Worm (Caenorhabditis elegans) whole organism, mixed stage, embryonic: ENCODE measurements around the gene pfd-1.

Experiments used
- blmp-1 ChIP-seq: fragments of 150-350 bp; optimal IDR thresholded peaks from 2 replicates; lab custom pipeline; 2014; ENCODE audit warnings: missing biosample characterization, missing genetic modification characterization
- ceh-83 ChIP-seq: fragments of 200-800 bp; sonication (Bioruptor generic); optimal IDR thresholded peaks from 2 replicates; lab custom pipeline; 2018; ENCODE audit warnings: mild to moderate bottlenecking, missing genetic modification characterization, missing compliant biosample characterization
- ces-1 ChIP-seq: fragments of 150-350 bp; optimal IDR thresholded peaks from 2 replicates; lab custom pipeline; 2014; ENCODE audit warnings: missing biosample characterization, missing genetic modification reagents, missing genetic modification characterization
- cnd-1 ChIP-seq: fragments of 200-800 bp; sonication (Bioruptor generic); optimal IDR thresholded peaks from 2 replicates; lab custom pipeline; 2018; ENCODE audit warnings: mild to moderate bottlenecking, missing genetic modification characterization, missing compliant biosample characterization
- drap-1 ChIP-seq: fragments of 200-800 bp; sonication (Bioruptor generic); optimal IDR thresholded peaks from 3 replicates; lab custom pipeline; 2018; ENCODE audit warnings: mild to moderate bottlenecking, missing genetic modification characterization, missing compliant biosample characterization
- elt-1 ChIP-seq: sonication (generic microtip); optimal IDR thresholded peaks from 2 replicates; lab custom pipeline; 2017; ENCODE audit warnings: missing genetic modification characterization, mild to moderate bottlenecking, missing compliant biosample characterization, antibody characterized with exemption, moderate library complexity, borderline replicate concordance; ENCODE audit not compliant: insufficient read depth
- elt-3 ChIP-seq: fragments of 150-350 bp; optimal IDR thresholded peaks from 2 replicates; lab custom pipeline; 2014; ENCODE audit warnings: missing biosample characterization, missing genetic modification characterization
- flh-1 ChIP-seq: fragments of 200-800 bp; sonication (Bioruptor generic); optimal IDR thresholded peaks from 2 replicates; lab custom pipeline; 2018; ENCODE audit warnings: mild to moderate bottlenecking, missing genetic modification characterization, moderate library complexity, missing compliant biosample characterization
- ham-2 ChIP-seq: fragments of 200-800 bp; sonication (Bioruptor generic); optimal IDR thresholded peaks from 2 replicates; lab custom pipeline; 2018; ENCODE audit warnings: mild to moderate bottlenecking, missing genetic modification characterization, missing compliant biosample characterization
- hlh-1 ChIP-seq: fragments of 150-350 bp; optimal IDR thresholded peaks from 2 replicates; lab custom pipeline; 2014; ENCODE audit warnings: missing biosample characterization, missing genetic modification reagents, missing genetic modification characterization
- lin-13 ChIP-seq: fragments of 150-350 bp; optimal IDR thresholded peaks from 2 replicates; lab custom pipeline; 2014; ENCODE audit warnings: missing biosample characterization, missing genetic modification characterization
- lin-32 ChIP-seq: fragments of 200-800 bp; sonication (Bioruptor generic); optimal IDR thresholded peaks from 2 replicates; lab custom pipeline; 2018; ENCODE audit warnings: mild to moderate bottlenecking, missing genetic modification characterization, missing compliant biosample characterization
- lsy-2 ChIP-seq: fragments of 150-350 bp; optimal IDR thresholded peaks from 2 replicates; lab custom pipeline; 2014; ENCODE audit warnings: missing biosample characterization, missing genetic modification characterization
- mab-5 ChIP-seq: fragments of 150-350 bp; optimal IDR thresholded peaks from 2 replicates; lab custom pipeline; 2014; ENCODE audit warnings: missing biosample characterization, missing genetic modification characterization
- mep-1 ChIP-seq: fragments of 150-350 bp; optimal IDR thresholded peaks from 2 replicates; lab custom pipeline; 2017; ENCODE audit warnings: missing biosample characterization, missing genetic modification reagents, missing genetic modification characterization, inconsistent platforms
- mls-2 ChIP-seq: sonication (generic microtip); optimal IDR thresholded peaks from 2 replicates; lab custom pipeline; 2016; ENCODE audit warnings: mild to moderate bottlenecking, missing genetic modification characterization, moderate library complexity, missing compliant biosample characterization
- nhr-12 ChIP-seq: fragments of 150-350 bp; optimal IDR thresholded peaks from 2 replicates; lab custom pipeline; 2014; ENCODE audit warnings: missing biosample characterization, missing genetic modification characterization
- nhr-2 ChIP-seq: fragments of 150-350 bp; optimal IDR thresholded peaks from 2 replicates; lab custom pipeline; 2014; ENCODE audit warnings: missing biosample characterization, missing genetic modification characterization
- nhr-237 ChIP-seq: fragments of 150-350 bp; optimal IDR thresholded peaks from 2 replicates; lab custom pipeline; 2014; ENCODE audit warnings: missing biosample characterization, missing genetic modification characterization
- nhr-28 ChIP-seq: fragments of 150-350 bp; optimal IDR thresholded peaks from 2 replicates; lab custom pipeline; 2014; ENCODE audit warnings: missing biosample characterization, missing genetic modification characterization
- nhr-76 ChIP-seq: sonication (generic microtip); optimal IDR thresholded peaks from 2 replicates; lab custom pipeline; 2017; ENCODE audit warnings: missing biosample characterization, missing genetic modification characterization
- pha-4 ChIP-seq: fragments of 150-350 bp; optimal IDR thresholded peaks from 2 replicates; lab custom pipeline; 2018; ENCODE audit warnings: missing biosample characterization, missing genetic modification reagents, missing genetic modification characterization
- sem-2 ChIP-seq: fragments of 200-800 bp; sonication (Bioruptor generic); optimal IDR thresholded peaks from 2 replicates; lab custom pipeline; 2018; ENCODE audit warnings: mild to moderate bottlenecking, missing genetic modification characterization, missing compliant biosample characterization
- snpc-4 ChIP-seq: fragments of 150-350 bp; optimal IDR thresholded peaks from 2 replicates; lab custom pipeline; 2014; ENCODE audit warnings: missing biosample characterization, missing genetic modification characterization
- sptf-1 ChIP-seq: sonication (generic microtip); optimal IDR thresholded peaks from 2 replicates; lab custom pipeline; 2017; ENCODE audit warnings: mild to moderate bottlenecking, missing genetic modification characterization, moderate library complexity, missing compliant biosample characterization
- unc-120 ChIP-seq: sonication (generic microtip); optimal IDR thresholded peaks from 2 replicates; lab custom pipeline; 2017; ENCODE audit warnings: missing genetic modification characterization, missing compliant biosample characterization; ENCODE audit not compliant: poor library complexity, severe bottlenecking
- unc-39 ChIP-seq: fragments of 150-350 bp; optimal IDR thresholded peaks from 2 replicates; lab custom pipeline; 2014; ENCODE audit warnings: missing biosample characterization, missing genetic modification characterization
- unc-62 ChIP-seq: fragments of 150-350 bp; optimal IDR thresholded peaks from 2 replicates; lab custom pipeline; 2014; ENCODE audit warnings: missing biosample characterization, missing genetic modification reagents, missing genetic modification characterization
- zip-8 ChIP-seq: fragments of 150-350 bp; optimal IDR thresholded peaks from 2 replicates; lab custom pipeline; 2014; ENCODE audit warnings: missing biosample characterization, missing genetic modification characterization
- ztf-11 ChIP-seq: fragments of 150-350 bp; optimal IDR thresholded peaks from 2 replicates; lab custom pipeline; 2014; ENCODE audit warnings: missing biosample characterization, missing genetic modification characterization

Gene pfd-1

DNA sequence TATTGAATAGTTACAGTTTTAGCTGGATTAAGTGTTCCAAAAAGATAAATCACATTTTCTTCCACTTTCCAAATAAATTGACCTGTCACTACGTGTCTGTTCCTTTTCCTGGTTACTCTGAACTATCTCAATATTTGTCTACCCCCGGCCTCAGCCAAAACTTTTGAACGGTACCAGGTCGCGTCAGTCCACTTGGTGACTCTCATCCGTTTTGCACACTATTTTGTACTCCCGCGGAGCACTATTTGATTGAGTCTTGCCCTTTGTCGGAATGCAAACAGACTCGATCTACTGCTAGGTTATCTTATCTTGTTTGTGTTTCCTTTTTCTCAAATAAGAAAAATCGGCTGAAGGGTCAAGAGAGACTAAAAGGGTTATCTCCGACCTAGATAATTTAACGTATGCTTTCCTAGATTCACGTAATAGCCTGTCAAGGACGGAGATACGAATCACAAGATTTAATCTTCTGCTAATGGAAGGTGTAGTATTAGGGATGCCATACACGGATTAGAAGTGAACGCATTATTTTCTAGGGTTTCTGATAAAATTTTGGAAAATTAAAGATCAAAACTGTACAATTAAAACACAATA lies 29.8 kb upstream of the pfd-1 start:
- TF ChIP-seq nhr-12 (tag; lab: Kevin White, UChicago): no peak
- peak; percentile 50 for TF ChIP-seq nhr-2 (tag; lab: Kevin White, UChicago)
- no peak for TF ChIP-seq mab-5 (tag; lab: Kevin White, UChicago)
- TF ChIP-seq ztf-11 (tag; lab: Kevin White, UChicago): no peak
- peak; percentile 95 for TF ChIP-seq elt-1
- TF ChIP-seq ham-2 (GFP tag; lab: Kevin White, UChicago): peak; percentile 74
- peak; percentile 10 for TF ChIP-seq pha-4 (tag; lab: Kevin White, UChicago)

DNA sequence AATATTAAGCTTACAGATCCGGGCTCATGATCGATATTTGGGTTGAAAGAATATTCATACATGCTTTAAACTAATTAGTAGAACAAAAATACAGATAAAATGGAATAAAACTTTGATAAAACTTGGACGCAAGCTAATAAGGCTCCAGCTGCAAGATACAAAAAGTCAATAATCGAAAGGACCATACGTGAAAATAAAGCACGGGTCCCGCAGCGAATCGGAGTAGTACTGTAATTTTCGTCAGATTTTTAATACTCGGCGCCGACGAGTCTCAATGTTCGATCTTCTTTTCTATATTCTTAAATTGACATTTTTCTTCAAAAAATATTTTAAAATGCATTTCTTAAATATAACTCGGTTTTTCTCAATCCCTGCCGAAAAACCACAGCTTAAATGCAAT lies 25.2 kb upstream of the pfd-1 start, which contains the start of gene spo-11:
spo-11 (minus strand) TSS at position 189 of the 400 bp plus-strand sequence.
- TF ChIP-seq lin-32 (GFP tag; lab: Kevin White, UChicago) (no peak), elt-1 (no peak), snpc-4 (tag; lab: Kevin White, UChicago) (no peak), zip-8 (tag; lab: Kevin White, UChicago) (no peak), elt-3 (tag; lab: Kevin White, UChicago) (no peak), nhr-12 (tag; lab: Kevin White, UChicago) (no peak), ham-2 (GFP tag; lab: Kevin White, UChicago) (no peak), cnd-1 (tag; lab: Kevin White, UChicago) (no peak), unc-120 (tag; lab: Kevin White, UChicago) (no peak), nhr-237 (tag; lab: Kevin White, UChicago) (no peak)

DNA sequence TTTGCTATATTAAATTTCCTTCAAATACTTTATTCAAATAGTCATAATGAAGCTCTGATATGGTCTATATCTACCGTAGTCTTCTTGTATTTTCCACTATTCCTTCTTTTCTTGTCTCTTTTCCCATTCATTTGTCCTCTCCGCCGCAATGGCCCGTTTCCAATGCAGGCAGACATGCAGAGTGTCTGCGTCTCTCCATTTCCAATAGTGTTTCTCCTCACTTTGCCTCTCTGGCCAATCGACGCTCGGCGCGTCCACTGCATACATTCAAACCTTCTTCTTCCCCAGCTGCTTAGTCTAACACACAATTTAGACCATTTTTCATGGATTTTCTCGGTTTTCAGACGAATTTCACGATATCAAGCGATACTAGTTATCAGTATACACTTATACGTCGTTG lies 24.7 kb upstream of the pfd-1 start:
- peak; percentile 41 for TF ChIP-seq pha-4 (tag; lab: Kevin White, UChicago)
- TF ChIP-seq unc-120 (tag; lab: Kevin White, UChicago): peak; percentile 63
- no peak for TF ChIP-seq ceh-83
- peak; percentile 46 for TF ChIP-seq mls-2
- peak; percentile 43 for TF ChIP-seq lsy-2 (tag; lab: Kevin White, UChicago)
- peak; percentile 38 for TF ChIP-seq lin-13
- TF ChIP-seq, all 35 proteins: peak for 5

DNA sequence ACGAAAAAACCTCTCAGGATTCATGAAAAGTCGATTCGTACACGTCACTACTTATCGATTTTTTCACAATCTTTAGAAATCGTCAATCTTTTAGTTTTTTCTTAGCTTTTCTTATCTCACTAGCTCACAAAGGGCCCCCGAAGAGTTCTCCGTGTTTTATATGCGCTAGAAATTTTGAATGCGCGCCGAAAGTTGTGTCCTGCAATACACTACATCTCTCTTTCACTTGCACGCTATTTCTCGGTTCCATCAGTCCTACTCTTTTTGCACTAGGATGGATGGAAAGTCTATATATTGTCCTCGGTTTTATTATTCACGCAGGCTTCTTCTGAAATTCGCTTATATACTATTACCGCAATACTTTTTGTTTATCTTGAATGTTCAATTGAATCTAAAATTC lies 24.3 kb upstream of the pfd-1 start:
- TF ChIP-seq sem-2 (GFP tag; lab: Kevin White, UChicago) (no peak), nhr-28 (tag; lab: Kevin White, UChicago) (no peak)

DNA sequence TGAATTAATAATTGTTTCAGACTA lies 24.1 kb upstream of the pfd-1 start, which contains the start of gene swsn-4:
swsn-4 (plus strand) TSS at position 21 of the 24 bp plus-strand sequence.
- TF ChIP-seq snpc-4 (tag; lab: Kevin White, UChicago): no peak
- TF ChIP-seq cnd-1 (tag; lab: Kevin White, UChicago): no peak
- no peak for TF ChIP-seq mab-5 (tag; lab: Kevin White, UChicago)
- TF ChIP-seq mep-1 (tag; lab: Kevin White, UChicago): no peak
- no peak for TF ChIP-seq nhr-12 (tag; lab: Kevin White, UChicago)
- no peak for TF ChIP-seq sptf-1 (tag; lab: Kevin White, UChicago)
- no peak for TF ChIP-seq zip-8 (tag; lab: Kevin White, UChicago)
- TF ChIP-seq nhr-76 (tag; lab: Kevin White, UChicago): no peak
- TF ChIP-seq flh-1 (GFP tag; lab: Kevin White, UChicago): no peak
- TF ChIP-seq sem-2 (GFP tag; lab: Kevin White, UChicago): no peak
- no peak for TF ChIP-seq blmp-1
- TF ChIP-seq lin-13: no peak
- no peak for TF ChIP-seq lin-32 (GFP tag; lab: Kevin White, UChicago)
- TF ChIP-seq nhr-237 (tag; lab: Kevin White, UChicago): no peak
- TF ChIP-seq elt-1: no peak
- TF ChIP-seq ceh-83: no peak
- TF ChIP-seq unc-62: no peak
- no peak for TF ChIP-seq ces-1 (GFP tag; lab: Kevin White, UChicago)
- no peak for TF ChIP-seq hlh-1 (tag; lab: Kevin White, UChicago)

DNA sequence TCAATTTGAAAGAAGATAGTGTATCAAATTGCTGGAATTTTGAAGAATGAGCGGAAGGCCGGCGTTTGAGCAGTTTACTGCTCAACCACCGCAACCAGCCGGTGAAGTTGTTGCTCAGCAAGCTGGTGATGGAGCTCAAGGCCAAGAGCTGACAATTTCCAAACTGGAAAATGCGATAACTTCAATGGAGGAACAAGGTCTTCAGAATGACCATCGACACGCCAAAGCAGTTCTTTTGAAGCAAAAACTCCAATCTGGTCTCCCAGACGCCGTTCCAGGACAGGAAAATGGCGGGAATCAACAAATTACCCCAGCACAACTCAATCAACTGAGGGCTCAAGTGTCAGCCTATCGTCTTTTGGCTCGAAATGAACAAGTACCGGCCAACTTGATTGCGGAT lies 23.9 kb upstream of the pfd-1 start:
- no peak for TF ChIP-seq unc-39 (tag; lab: Kevin White, UChicago)
- TF ChIP-seq mep-1 (tag; lab: Kevin White, UChicago): no peak
- TF ChIP-seq lin-32 (GFP tag; lab: Kevin White, UChicago): no peak
- no peak for TF ChIP-seq drap-1
- no peak for TF ChIP-seq snpc-4 (tag; lab: Kevin White, UChicago)
- TF ChIP-seq nhr-12 (tag; lab: Kevin White, UChicago): no peak
- no peak for TF ChIP-seq cnd-1 (tag; lab: Kevin White, UChicago)
- no peak for TF ChIP-seq unc-120 (tag; lab: Kevin White, UChicago)
- no peak for TF ChIP-seq flh-1 (GFP tag; lab: Kevin White, UChicago)
- TF ChIP-seq ztf-11 (tag; lab: Kevin White, UChicago): no peak
- TF ChIP-seq zip-8 (tag; lab: Kevin White, UChicago): no peak
- TF ChIP-seq elt-3 (tag; lab: Kevin White, UChicago): no peak
- TF ChIP-seq nhr-28 (tag; lab: Kevin White, UChicago): no peak
- TF ChIP-seq ham-2 (GFP tag; lab: Kevin White, UChicago): no peak
- TF ChIP-seq nhr-76 (tag; lab: Kevin White, UChicago): no peak
